Worm (Caenorhabditis elegans) whole organism, L2 larva: ENCODE measurements around the gene K08B12.1.
A peak's percentile ranks its signal among the peaks of the same experiment; 100 is the strongest.

Experiments used
- C34F6.9 ChIP-seq: fragments of 150-350 bp; optimal IDR thresholded peaks from 2 replicates; lab custom pipeline; 2014; ENCODE audit warnings: missing biosample characterization, missing genetic modification characterization
- F13H6.1 ChIP-seq: sonication (generic microtip); optimal IDR thresholded peaks from 2 replicates; lab custom pipeline; 2016; ENCODE audit warnings: missing genetic modification characterization, missing compliant biosample characterization
- R02D3.7 ChIP-seq: fragments of 150-350 bp; optimal IDR thresholded peaks from 2 replicates; lab custom pipeline; 2014; ENCODE audit warnings: missing biosample characterization, missing genetic modification characterization
- Y55F3AM.14 ChIP-seq: fragments of 200-800 bp; sonication (Bioruptor generic); optimal IDR thresholded peaks from 2 replicates; lab custom pipeline; 2018; ENCODE audit warnings: mild to moderate bottlenecking, missing genetic modification characterization, missing compliant biosample characterization
- ZK546.5 ChIP-seq: sonication (generic microtip); optimal IDR thresholded peaks from 2 replicates; lab custom pipeline; 2017; ENCODE audit warnings: missing biosample characterization, missing genetic modification characterization
- alr-1 ChIP-seq: fragments of 150-350 bp; optimal IDR thresholded peaks from 2 replicates; lab custom pipeline; 2014; ENCODE audit warnings: missing biosample characterization, missing genetic modification characterization
- aly-2 ChIP-seq: fragments of 150-350 bp; optimal IDR thresholded peaks from 2 replicates; lab custom pipeline; 2014; ENCODE audit warnings: missing biosample characterization, missing genetic modification characterization
- ama-1 ChIP-seq: fragments of 150-350 bp; optimal IDR thresholded peaks from 2 replicates; lab custom pipeline; 2018; ENCODE audit warnings: inconsistent platforms
- blmp-1 ChIP-seq: sonication (generic microtip); optimal IDR thresholded peaks from 2 replicates; lab custom pipeline; 2017; ENCODE audit warnings: missing genetic modification characterization, mild to moderate bottlenecking, missing compliant biosample characterization, antibody characterized with exemption, moderate library complexity; ENCODE audit not compliant: insufficient read depth
- ceh-16 ChIP-seq: fragments of 150-350 bp; optimal IDR thresholded peaks from 2 replicates; lab custom pipeline; 2014; ENCODE audit warnings: missing biosample characterization, missing genetic modification characterization
- ceh-82 ChIP-seq: fragments of 150-350 bp; optimal IDR thresholded peaks from 2 replicates; lab custom pipeline; 2014; ENCODE audit warnings: missing biosample characterization, missing genetic modification characterization
- crh-2 ChIP-seq: sonication (generic microtip); optimal IDR thresholded peaks from 2 replicates; lab custom pipeline; 2017; ENCODE audit warnings: missing biosample characterization, missing genetic modification characterization
- dmd-4 ChIP-seq: sonication (generic microtip); optimal IDR thresholded peaks from 2 replicates; lab custom pipeline; 2017; ENCODE audit warnings: missing biosample characterization, missing genetic modification characterization
- egl-27 ChIP-seq: sonication (generic microtip); optimal IDR thresholded peaks from 3 replicates; lab custom pipeline; 2017; ENCODE audit warnings: missing biosample characterization, missing genetic modification reagents, missing genetic modification characterization
- elt-1 ChIP-seq: fragments of 150-350 bp; optimal IDR thresholded peaks from 2 replicates; lab custom pipeline; 2014; ENCODE audit warnings: missing biosample characterization, missing genetic modification characterization
- elt-3 ChIP-seq: sonication (generic microtip); optimal IDR thresholded peaks from 2 replicates; lab custom pipeline; 2017; ENCODE audit warnings: missing biosample characterization, missing genetic modification characterization
- fos-1 ChIP-seq: fragments of 150-350 bp; optimal IDR thresholded peaks from 2 replicates; lab custom pipeline; 2014; ENCODE audit warnings: missing biosample characterization, missing genetic modification characterization
- gmeb-1 ChIP-seq: fragments of 150-350 bp; optimal IDR thresholded peaks from 2 replicates; lab custom pipeline; 2014; ENCODE audit warnings: missing biosample characterization, missing genetic modification characterization
- lin-11 ChIP-seq: fragments of 150-350 bp; sonication (generic microtip); optimal IDR thresholded peaks from 2 replicates; lab custom pipeline; 2014; ENCODE audit warnings: missing biosample characterization, missing genetic modification characterization, inconsistent platforms, mixed read lengths
- lin-13 ChIP-seq: fragments of 150-350 bp; optimal IDR thresholded peaks from 2 replicates; lab custom pipeline; 2014; ENCODE audit warnings: missing biosample characterization, missing genetic modification reagents, missing genetic modification characterization
- lin-39 ChIP-seq: fragments of 150-350 bp; optimal IDR thresholded peaks from 2 replicates; lab custom pipeline; 2014; ENCODE audit warnings: missing biosample characterization, missing genetic modification reagents, missing genetic modification characterization
- lsy-2 ChIP-seq, 2 experiments: fragments of 150-350 bp in 1 of 2; sonication (generic microtip) in 1 of 2; optimal IDR thresholded peaks; 2 replicates each; lab custom pipeline; 2014 to 2017; ENCODE audit warnings: missing biosample characterization in 2 of 2, missing genetic modification characterization in 2 of 2
- mab-5 ChIP-seq: fragments of 150-350 bp; optimal IDR thresholded peaks from 2 replicates; lab custom pipeline; 2014; ENCODE audit warnings: missing biosample characterization, missing genetic modification characterization
- mbf-1 ChIP-seq: sonication (generic microtip); optimal IDR thresholded peaks from 2 replicates; lab custom pipeline; 2017; ENCODE audit warnings: missing biosample characterization, missing genetic modification characterization
- mdl-1 ChIP-seq, 2 experiments: fragments of 150-350 bp in 1 of 2; sonication (generic microtip) in 1 of 2; optimal IDR thresholded peaks; 2 replicates each; lab custom pipeline; 2017; ENCODE audit warnings: missing biosample characterization in 2 of 2, missing genetic modification characterization in 2 of 2
- nhr-10 ChIP-seq: sonication (generic microtip); optimal IDR thresholded peaks from 2 replicates; lab custom pipeline; 2017; ENCODE audit warnings: missing biosample characterization, missing genetic modification characterization
- nhr-11 ChIP-seq: fragments of 150-350 bp; optimal IDR thresholded peaks from 2 replicates; lab custom pipeline; 2014; ENCODE audit warnings: missing biosample characterization, missing genetic modification characterization
- nhr-12 ChIP-seq: fragments of 150-350 bp; optimal IDR thresholded peaks from 2 replicates; lab custom pipeline; 2014; ENCODE audit warnings: missing biosample characterization, missing genetic modification characterization
- nhr-129 ChIP-seq: fragments of 150-350 bp; optimal IDR thresholded peaks from 2 replicates; lab custom pipeline; 2014; ENCODE audit warnings: missing biosample characterization, missing genetic modification characterization
- nhr-21 ChIP-seq: fragments of 150-350 bp; optimal IDR thresholded peaks from 2 replicates; lab custom pipeline; 2014; ENCODE audit warnings: missing biosample characterization, missing genetic modification characterization
- nhr-23 ChIP-seq: fragments of 150-350 bp; optimal IDR thresholded peaks from 2 replicates; lab custom pipeline; 2014; ENCODE audit warnings: missing biosample characterization, missing genetic modification reagents, missing genetic modification characterization
- nhr-237 ChIP-seq: fragments of 150-350 bp; optimal IDR thresholded peaks from 2 replicates; lab custom pipeline; 2014; ENCODE audit warnings: missing biosample characterization, missing genetic modification characterization
- nhr-25 ChIP-seq: fragments of 150-350 bp; sonication (generic microtip); optimal IDR thresholded peaks from 3 replicates; lab custom pipeline; 2014; ENCODE audit warnings: missing biosample characterization, missing genetic modification characterization
- nhr-6 ChIP-seq: fragments of 150-350 bp; optimal IDR thresholded peaks from 2 replicates; lab custom pipeline; 2014; ENCODE audit warnings: missing biosample characterization, missing genetic modification characterization
- nhr-77 ChIP-seq: fragments of 150-350 bp; optimal IDR thresholded peaks from 2 replicates; lab custom pipeline; 2014; ENCODE audit warnings: missing biosample characterization, missing genetic modification characterization
- peb-1 ChIP-seq: fragments of 150-350 bp; optimal IDR thresholded peaks from 2 replicates; lab custom pipeline; 2014; ENCODE audit warnings: missing biosample characterization, missing genetic modification characterization
- sem-4 ChIP-seq: fragments of 150-350 bp; optimal IDR thresholded peaks from 2 replicates; lab custom pipeline; 2014; ENCODE audit warnings: missing biosample characterization, missing genetic modification reagents, missing genetic modification characterization
- skn-1 ChIP-seq: sonication (generic microtip); optimal IDR thresholded peaks from 2 replicates; lab custom pipeline; 2017; ENCODE audit warnings: missing biosample characterization, missing genetic modification characterization
- sma-3 ChIP-seq: sonication (generic microtip); optimal IDR thresholded peaks from 2 replicates; lab custom pipeline; 2016; ENCODE audit warnings: missing genetic modification reagents, missing genetic modification characterization, missing compliant biosample characterization
- sma-9 ChIP-seq, 2 experiments: fragments of 150-350 bp in 1 of 2; sonication (generic microtip) in 1 of 2; optimal IDR thresholded peaks; 2 replicates each; lab custom pipeline; 2014 to 2016; ENCODE audit warnings: missing genetic modification characterization in 2 of 2, mild to moderate bottlenecking in 1 of 2, missing biosample characterization in 1 of 2, missing compliant biosample characterization in 1 of 2, missing genetic modification reagents in 1 of 2, moderate library complexity in 1 of 2
- snpc-4 ChIP-seq: fragments of 150-350 bp; optimal IDR thresholded peaks from 2 replicates; lab custom pipeline; 2014; ENCODE audit warnings: missing biosample characterization, missing genetic modification characterization
- unc-39 ChIP-seq: fragments of 150-350 bp; optimal IDR thresholded peaks from 2 replicates; lab custom pipeline; 2014; ENCODE audit warnings: missing biosample characterization, missing genetic modification characterization
- unc-55 ChIP-seq: fragments of 150-350 bp; sonication (generic microtip); optimal IDR thresholded peaks from 3 replicates; lab custom pipeline; 2014; ENCODE audit warnings: missing biosample characterization, missing genetic modification reagents, missing genetic modification characterization
- unc-62 ChIP-seq: fragments of 150-350 bp; optimal IDR thresholded peaks from 2 replicates; lab custom pipeline; 2014; ENCODE audit warnings: missing biosample characterization, missing genetic modification reagents, missing genetic modification characterization
- zag-1 ChIP-seq: fragments of 150-350 bp; optimal IDR thresholded peaks from 2 replicates; lab custom pipeline; 2014; ENCODE audit warnings: missing biosample characterization, missing genetic modification characterization
- ztf-1 ChIP-seq: fragments of 200-800 bp; sonication (Bioruptor generic); conservative IDR thresholded peaks from 2 replicates; pipeline ENCODE4 v1.3.6; 2022; ENCODE audit warnings: missing genetic modification characterization, missing compliant biosample characterization
- ztf-11 ChIP-seq: sonication (generic microtip); optimal IDR thresholded peaks from 2 replicates; lab custom pipeline; 2017; ENCODE audit warnings: missing biosample characterization, missing genetic modification characterization
- ztf-4 ChIP-seq: fragments of 150-350 bp; optimal IDR thresholded peaks from 2 replicates; lab custom pipeline; 2014; ENCODE audit warnings: missing biosample characterization, missing genetic modification characterization

The K08B12.1 gene

DNA sequence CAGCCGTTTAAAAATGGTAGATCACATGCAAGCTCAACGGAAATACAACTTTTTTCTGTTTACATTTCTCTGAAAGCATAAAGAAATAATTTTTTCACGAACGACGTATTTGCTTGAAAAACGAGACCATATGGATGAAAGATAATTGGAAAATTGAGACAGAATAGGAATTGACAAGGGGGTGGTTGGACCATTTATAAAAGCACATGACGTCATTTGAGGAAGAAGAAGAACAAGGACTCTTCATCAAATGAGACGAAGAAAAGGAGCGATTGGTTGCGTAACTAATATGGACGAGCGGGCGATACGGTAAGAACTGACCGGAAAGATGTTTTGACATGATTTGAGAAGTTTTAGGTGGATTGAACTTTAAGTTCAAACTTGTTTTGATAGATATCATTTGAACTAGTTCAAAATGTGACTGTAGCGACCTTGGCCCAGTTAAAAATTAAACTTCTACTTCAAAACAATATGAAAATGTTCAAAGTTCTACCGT is 30.7 kb upstream of the K08B12.1 start:
- no peak for TF ChIP-seq nhr-237 (tag; lab: Kevin White, UChicago)
- TF ChIP-seq nhr-129 = peak; percentile 76
- TF ChIP-seq lin-39 = no peak
- TF ChIP-seq mdl-1 (tag; optimal IDR thresholded peaks at IDR 0.05; lab: Kevin White, UChicago) = no peak
- no peak for TF ChIP-seq nhr-23 (tag; lab: Kevin White, UChicago)
- no peak for TF ChIP-seq ztf-11 (tag; lab: Kevin White, UChicago)
- TF ChIP-seq elt-3 = no peak
- no peak for TF ChIP-seq fos-1 (tag; lab: Kevin White, UChicago)
- TF ChIP-seq sem-4 (tag; lab: Kevin White, UChicago) = no peak
- TF ChIP-seq ztf-4 = peak; percentile 29
- no peak for TF ChIP-seq nhr-77 (tag; lab: Kevin White, UChicago)
- TF ChIP-seq ztf-1 (GFP tag; lab: Robert Waterston, UW) = no peak
- TF ChIP-seq unc-62 (GFP tag; lab: Kevin White, UChicago) = peak; percentile 45
- no peak for TF ChIP-seq snpc-4
- TF ChIP-seq lsy-2 (tag; optimal IDR thresholded peaks at IDR 0.05; lab: Kevin White, UChicago) = peak in 1 of 2 experiments; percentile 54
- TF ChIP-seq nhr-11 (tag; lab: Kevin White, UChicago) = no peak
- TF ChIP-seq elt-1 (tag; lab: Kevin White, UChicago) = no peak
- TF ChIP-seq sma-9 (GFP tag; optimal IDR thresholded peaks at IDR 0.05; lab: Kevin White, UChicago) = peak; percentile 76
- peak; percentile 39 for TF ChIP-seq sma-9 (tag; optimal IDR thresholded peaks at IDR 0.05; lab: Kevin White, UChicago)
- TF ChIP-seq nhr-21 (tag; lab: Kevin White, UChicago) = peak; percentile 32
- TF ChIP-seq alr-1 (tag; lab: Kevin White, UChicago) = no peak
- peak; percentile 69 for TF ChIP-seq egl-27 (tag; lab: Kevin White, UChicago)
- TF ChIP-seq R02D3.7 = no peak
- no peak for TF ChIP-seq ceh-16
- no peak for TF ChIP-seq nhr-25 (tag; lab: Kevin White, UChicago)
- TF ChIP-seq ama-1 (lab: Kevin White, UChicago) = peak; percentile 86
- no peak for TF ChIP-seq ceh-82 (tag; lab: Kevin White, UChicago)
- no peak for TF ChIP-seq mbf-1
- no peak for TF ChIP-seq skn-1
- no peak for TF ChIP-seq nhr-10 (tag; lab: Kevin White, UChicago)
- no peak for TF ChIP-seq lin-11 (tag; lab: Kevin White, UChicago)
- TF ChIP-seq mab-5 = no peak
- TF ChIP-seq aly-2 = no peak
- peak; percentile 69 for TF ChIP-seq sma-3 (GFP tag; lab: Kevin White, UChicago)
- peak; percentile 31 for TF ChIP-seq C34F6.9 (tag; lab: Kevin White, UChicago)
- peak; percentile 72 for TF ChIP-seq crh-2 (tag; lab: Kevin White, UChicago)
- TF ChIP-seq ZK546.5 (tag; lab: Kevin White, UChicago) = no peak
- no peak for TF ChIP-seq nhr-12 (tag; lab: Kevin White, UChicago)
- TF ChIP-seq unc-55 (GFP tag; lab: Kevin White, UChicago) = peak; percentile 24
- TF ChIP-seq peb-1 (tag; lab: Kevin White, UChicago) = no peak
- peak; percentile 63 for TF ChIP-seq zag-1 (tag; lab: Kevin White, UChicago)
- TF ChIP-seq lin-13 (GFP tag; lab: Kevin White, UChicago) = no peak
- peak; percentile 17 for TF ChIP-seq blmp-1 (tag; lab: Kevin White, UChicago)
- no peak for TF ChIP-seq F13H6.1 (tag; lab: Kevin White, UChicago)
- no peak for TF ChIP-seq unc-39 (tag; lab: Kevin White, UChicago)
- no peak for TF ChIP-seq dmd-4
- TF ChIP-seq Y55F3AM.14 = no peak
- no peak for TF ChIP-seq gmeb-1 (tag; lab: Kevin White, UChicago)
- peak; percentile 6 for TF ChIP-seq nhr-6 (tag; lab: Kevin White, UChicago)
